Fruit fly (Drosophila melanogaster): ENCODE results near the gene Spp.
A peak's percentile ranks its signal among the peaks of the same experiment; 100 is the strongest.

The Spp gene

DNA sequence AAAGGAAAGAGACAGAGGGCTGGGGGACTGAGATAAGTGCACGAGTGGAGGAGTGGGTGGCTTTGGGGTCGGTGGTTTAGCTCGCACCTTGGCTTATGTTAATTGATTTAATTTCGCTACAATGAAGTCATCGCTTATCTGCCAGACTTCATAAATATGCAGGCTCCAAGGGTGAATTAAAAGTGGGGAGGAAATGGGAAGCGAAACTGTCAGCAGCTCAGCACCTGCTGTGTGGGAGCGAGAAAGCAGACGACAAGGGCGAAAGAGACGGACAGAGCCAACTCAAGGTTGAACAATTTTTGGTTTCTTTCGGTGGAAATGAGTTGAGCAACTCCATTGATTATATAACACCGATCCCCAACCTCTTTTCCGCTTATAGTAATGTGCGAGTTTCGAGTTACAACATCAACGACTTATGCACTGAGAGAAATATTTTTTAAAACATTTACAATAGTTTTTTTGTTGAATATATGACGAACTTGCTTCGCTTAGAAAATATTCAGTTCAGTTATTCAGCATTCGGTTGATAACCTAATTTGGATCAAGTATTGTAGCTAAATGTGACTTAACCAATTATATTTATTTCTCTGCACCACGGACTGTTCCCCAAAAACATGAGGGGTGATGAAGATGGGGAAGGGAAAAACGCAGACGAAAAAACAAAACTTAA is 24.0 kb downstream of the Spp start (continued):
- TF ChIP-seq CG7786 (GFP tag; optimal IDR thresholded peaks at IDR 0.05) (peak; percentile 64), otp (GFP tag; IDR thresholded peaks at IDR 0.05) (peak; percentile 87), ato (GFP tag; IDR thresholded peaks at IDR 0.05; ENCODE audit: partially characterized antibody) (no peak), CG2199 (GFP tag; IDR thresholded peaks at IDR 0.05) (peak; percentile 48; the same call in 2 of the 3 replicates), CG8944 (GFP tag; optimal IDR thresholded peaks at IDR 0.05) (peak; percentile 74), CG11247 (GFP tag; IDR thresholded peaks at IDR 0.05) (peak; percentile 52), Blimp-1 (GFP tag; optimal IDR thresholded peaks at IDR 0.05) (peak; percentile 79), CG12391 (tag; optimal IDR thresholded peaks at IDR 0.05) (peak; percentile 93), cad (GFP tag; optimal IDR thresholded peaks at IDR 0.05) (no peak), insv (GFP tag; optimal IDR thresholded peaks at IDR 0.05) (peak in 1 of 2 experiments; percentile 9), ap (GFP tag; IDR thresholded peaks at IDR 0.05) (peak; percentile 87), CG13424 (tag; optimal IDR thresholded peaks at IDR 0.05) (peak; percentile 90), chn (GFP tag; optimal IDR thresholded peaks at IDR 0.05) (peak; percentile 89), Ssrp (tag; optimal IDR thresholded peaks at IDR 0.05) (peak; percentile 90), NFAT (GFP tag; IDR thresholded peaks at IDR 0.05) (peak; percentile 45; the same call in 1 of the 2 replicates), crol (GFP tag; IDR thresholded peaks at IDR 0.05) (peak; percentile 5; the same call in 1 of the 2 replicates), bigmax (GFP tag; optimal IDR thresholded peaks at IDR 0.05) (no peak), CG12769 (tag; optimal IDR thresholded peaks at IDR 0.05) (peak; percentile 84), CG15696 (tag; optimal IDR thresholded peaks at IDR 0.05) (peak; percentile 68), CG8765 (GFP tag; IDR thresholded peaks at IDR 0.05) (peak; percentile 38; the same call in 1 of the 2 replicates), sc (optimal IDR thresholded peaks at IDR 0.05) (no peak), sc (GFP tag; optimal IDR thresholded peaks at IDR 0.05) (peak; percentile 63), CG12299 (tag; optimal IDR thresholded peaks at IDR 0.05) (peak; percentile 74), CG17568 (GFP tag; optimal IDR thresholded peaks at IDR 0.05) (peak; percentile 82), dati (GFP tag; IDR thresholded peaks at IDR 0.05) (peak; percentile 56; the same call in 1 of the 2 replicates), CG3281 (GFP tag; optimal IDR thresholded peaks at IDR 0.05) (peak; percentile 25), pho (GFP tag; optimal IDR thresholded peaks at IDR 0.05) (peak; percentile 60), ERR (GFP tag; optimal IDR thresholded peaks at IDR 0.05) (peak; percentile 43), CG15514 (GFP tag; optimal IDR thresholded peaks at IDR 0.05) (peak; percentile 41), row (GFP tag; IDR thresholded peaks at IDR 0.05) (peak; percentile 83), ems (GFP tag; optimal IDR thresholded peaks at IDR 0.05) (peak; percentile 86), HLH54F (GFP tag; optimal IDR thresholded peaks at IDR 0.05) (peak; percentile 75), bbx (GFP tag; IDR thresholded peaks at IDR 0.05; ENCODE audit: partially characterized antibody) (no peak), pfk (GFP tag; optimal IDR thresholded peaks at IDR 0.05) (no peak), CG12659 (GFP tag; optimal IDR thresholded peaks at IDR 0.05) (peak; percentile 83), schlank (tag; optimal IDR thresholded peaks at IDR 0.05) (peak; percentile 30), sug (tag; optimal IDR thresholded peaks at IDR 0.05) (peak; percentile 36), CG18764 (GFP tag; optimal IDR thresholded peaks at IDR 0.05) (peak; percentile 36), C15 (GFP tag; IDR thresholded peaks at IDR 0.05) (no peak), CG2889 (GFP tag; IDR thresholded peaks at IDR 0.05) (peak; percentile 56; the same call in 1 of the 3 replicates), hkb (optimal IDR thresholded peaks at IDR 0.05) (no peak), hkb (GFP tag; IDR thresholded peaks at IDR 0.05) (peak; percentile 94), corto (GFP tag; optimal IDR thresholded peaks at IDR 0.05) (no peak), CG6765 (GFP tag; optimal IDR thresholded peaks at IDR 0.05) (no peak), onecut (GFP tag; IDR thresholded peaks at IDR 0.05) (peak; percentile 92), unc-4 (GFP tag; IDR thresholded peaks at IDR 0.05; ENCODE audit: partially characterized antibody) (no peak), disco-r (GFP tag; optimal IDR thresholded peaks at IDR 0.05) (peak; percentile 75), sob (GFP tag; IDR thresholded peaks at IDR 0.05) (peak; percentile 83), CG11085 (GFP tag; IDR thresholded peaks at IDR 0.05) (peak; percentile 52; the same call in 1 of the 2 replicates), CG13296 (GFP tag; optimal IDR thresholded peaks at IDR 0.05) (peak; percentile 51)

All from whole organism, embryonic.